Fruit fly (Drosophila melanogaster) Kc167 (cell line): Measurements from ENCODE around the gene CG11498.

ENCODE experiments used
- h ChIP-seq: fragments of >200 bp; optimal IDR thresholded peaks from 3 replicates; lab custom pipeline; 2018; ENCODE audit warnings: missing external identifiers
- ttk ChIP-seq: sonication (Bioruptor generic); optimal IDR thresholded peaks from 2 replicates; lab custom pipeline; 2017; ENCODE audit warnings: missing external identifiers

DNA sequence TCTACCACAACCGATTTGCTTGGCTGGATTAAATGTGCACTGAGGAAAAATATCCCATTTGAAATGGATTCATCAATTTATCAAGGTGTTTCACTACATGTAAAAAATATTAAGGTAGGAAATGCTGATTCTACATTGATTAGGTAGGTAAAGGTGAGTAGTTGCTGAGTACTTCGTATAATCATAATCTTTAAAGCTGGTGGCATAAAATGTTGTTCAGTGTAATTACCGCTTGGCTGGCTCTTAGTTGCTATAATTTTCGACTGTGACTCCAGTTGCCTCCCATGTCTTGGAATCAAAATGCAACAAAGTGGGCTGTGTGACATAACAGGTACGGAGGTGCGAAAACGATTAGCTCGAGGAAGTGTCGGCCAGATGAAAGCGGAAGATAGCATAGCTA lies 37.1 kb downstream of the CG11498 start, which contains the start of gene CG45072:
- TF ChIP-seq h (lab: Kevin White, UChicago) (no peak), ttk (lab: Kevin White, UChicago) (no peak)
